Fruit fly (Drosophila melanogaster) whole organism, adult: ENCODE measurements around the gene CG13994.

ENCODE experiments used
- CG11617 ChIP-seq: fragments of 200-800 bp; sonication (Bioruptor generic); optimal IDR thresholded peaks from 2 replicates; lab custom pipeline; 2017; ENCODE audit warnings: mild to moderate bottlenecking, missing biosample characterization, missing genetic modification reagents, missing genetic modification characterization
- CG12768 ChIP-seq: fragments of 200-800 bp; sonication (Bioruptor generic); optimal IDR thresholded peaks from 2 replicates; lab custom pipeline; 2017; ENCODE audit warnings: missing biosample characterization, missing genetic modification characterization, mild to moderate bottlenecking, moderate library complexity, missing genetic modification reagents
- CG14711 ChIP-seq: fragments of 200-800 bp; sonication (Bioruptor generic); optimal IDR thresholded peaks from 2 replicates; lab custom pipeline; 2018; ENCODE audit warnings: missing biosample characterization, mild to moderate bottlenecking, missing genetic modification characterization, moderate library complexity
- CG1620 ChIP-seq: fragments of 200-800 bp; sonication (Bioruptor generic); optimal IDR thresholded peaks from 2 replicates; lab custom pipeline; 2016; ENCODE audit warnings: missing biosample characterization, missing genetic modification characterization
- CG33017 ChIP-seq: fragments of 200-800 bp; sonication (Bioruptor generic); optimal IDR thresholded peaks from 2 replicates; lab custom pipeline; 2018; ENCODE audit warnings: missing biosample characterization, mild to moderate bottlenecking, missing genetic modification characterization, moderate library complexity
- CG5204 ChIP-seq: fragments of 200-800 bp; sonication (Bioruptor generic); optimal IDR thresholded peaks from 2 replicates; lab custom pipeline; 2016; ENCODE audit warnings: missing biosample characterization, missing genetic modification characterization
- CG7045 ChIP-seq: fragments of 200-800 bp; sonication (Bioruptor generic); optimal IDR thresholded peaks from 2 replicates; lab custom pipeline; 2017; ENCODE audit warnings: missing biosample characterization, mild to moderate bottlenecking, missing genetic modification characterization
- CG7101 ChIP-seq: fragments of 200-800 bp; sonication (Bioruptor generic); optimal IDR thresholded peaks from 2 replicates; lab custom pipeline; 2018; ENCODE audit warnings: missing biosample characterization, mild to moderate bottlenecking, missing genetic modification characterization, moderate library complexity
- Clk ChIP-seq: fragments of 200-800 bp; sonication (Bioruptor generic); optimal IDR thresholded peaks from 2 replicates; lab custom pipeline; 2017; ENCODE audit warnings: missing biosample characterization, missing genetic modification characterization
- Crg-1 ChIP-seq: fragments of 200-800 bp; sonication (Bioruptor generic); optimal IDR thresholded peaks from 2 replicates; lab custom pipeline; 2016; ENCODE audit warnings: missing biosample characterization, missing genetic modification characterization
- Hr96 ChIP-seq: fragments of 200-800 bp; sonication (Bioruptor generic); optimal IDR thresholded peaks from 2 replicates; lab custom pipeline; 2016; ENCODE audit warnings: missing biosample characterization, missing genetic modification characterization
- Mnt ChIP-seq: fragments of 200-800 bp; sonication (Bioruptor generic); optimal IDR thresholded peaks from 2 replicates; lab custom pipeline; 2016; ENCODE audit warnings: missing biosample characterization, mild to moderate bottlenecking, missing genetic modification characterization
- bab1 ChIP-seq: fragments of 200-800 bp; sonication (Bioruptor generic); optimal IDR thresholded peaks from 3 replicates; lab custom pipeline; 2019; ENCODE audit warnings: missing biosample characterization, mild to moderate bottlenecking, missing genetic modification characterization, moderate library complexity
- cic ChIP-seq: fragments of 200-800 bp; sonication (Bioruptor generic); optimal IDR thresholded peaks from 2 replicates; lab custom pipeline; 2017; ENCODE audit warnings: missing biosample characterization, mild to moderate bottlenecking, missing genetic modification characterization, moderate library complexity
- cnc ChIP-seq, 2 experiments: fragments of >200 bp; optimal IDR thresholded peaks; 2 replicates each; lab custom pipeline; 2017
- kay ChIP-seq: fragments of 200-800 bp; sonication (Bioruptor generic); peaks from one replicate; lab custom pipeline; 2016; ENCODE audit warnings: missing biosample characterization, missing genetic modification characterization, borderline replicate concordance
- ovo ChIP-seq: fragments of 200-800 bp; sonication (Bioruptor generic); optimal IDR thresholded peaks from 2 replicates; lab custom pipeline; 2016; ENCODE audit warnings: missing biosample characterization, missing genetic modification characterization
- pad ChIP-seq: fragments of 200-800 bp; sonication (Bioruptor generic); optimal IDR thresholded peaks from 3 replicates; lab custom pipeline; 2017; ENCODE audit warnings: missing biosample characterization, missing genetic modification characterization, mild to moderate bottlenecking, moderate library complexity, missing genetic modification reagents
- tj ChIP-seq: fragments of 200-800 bp; sonication (Bioruptor generic); optimal IDR thresholded peaks from 3 replicates; lab custom pipeline; 2017; ENCODE audit warnings: missing biosample characterization, mild to moderate bottlenecking, missing genetic modification characterization, moderate library complexity
- toe ChIP-seq: fragments of 200-800 bp; sonication (Bioruptor generic); optimal IDR thresholded peaks from 2 replicates; lab custom pipeline; 2016; ENCODE audit warnings: missing biosample characterization, missing genetic modification characterization

Gene CG13994

DNA sequence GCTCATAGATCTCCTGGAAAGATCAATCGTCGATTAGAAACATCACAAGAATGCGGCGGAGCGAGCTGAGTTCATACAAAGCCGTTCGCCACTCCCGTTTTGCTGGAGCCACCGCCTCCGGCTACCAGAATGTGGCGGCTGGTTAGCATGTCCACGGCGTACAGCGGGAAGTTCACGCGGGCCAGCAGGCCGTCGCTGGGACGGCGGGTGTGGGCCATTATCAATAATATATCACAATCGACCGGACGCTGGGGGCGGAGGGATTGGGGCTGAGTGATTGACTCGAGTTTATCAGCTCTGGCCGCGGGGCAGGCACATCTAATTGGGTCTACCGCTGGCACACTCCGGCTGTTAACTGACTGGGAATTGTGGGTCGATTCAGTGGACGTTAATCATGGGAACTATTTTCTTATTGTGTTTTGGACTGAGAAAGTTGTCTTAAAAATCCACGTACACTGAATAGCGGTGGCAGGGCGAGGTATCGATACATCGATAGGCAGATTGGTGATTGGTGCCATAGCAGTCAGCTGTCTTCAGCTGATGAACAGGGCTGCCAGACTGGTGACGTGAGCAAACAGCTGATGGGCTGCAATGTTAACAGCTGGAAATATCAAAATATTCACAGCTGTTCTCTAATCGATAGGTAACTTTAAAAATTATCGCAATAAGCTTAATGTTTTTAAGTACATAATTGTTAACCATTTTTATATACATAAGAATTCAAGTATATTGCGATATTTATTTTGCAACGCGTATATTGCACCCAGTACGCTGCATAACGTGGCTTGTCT is 35.9 kb downstream of the CG13994 start, which contains the start of gene CG9175:
Gene CG9175 (minus strand): TSS at position 488 of the 791 bp plus-strand sequence.
- TF ChIP-seq CG7045 (no peak), Mnt (GFP tag; lab: Kevin White, UChicago) (peak; percentile 65), Clk (GFP tag; lab: Kevin White, UChicago) (no peak), CG11617 (GFP tag; lab: Kevin White, UChicago) (peak; percentile 36), bab1 (peak; percentile 87), CG7101 (tag; lab: Kevin White, UChicago) (peak; percentile 10), ovo (GFP tag; lab: Kevin White, UChicago) (peak; percentile 29), CG33017 (tag; lab: Kevin White, UChicago) (peak; percentile 48), CG1620 (GFP tag; lab: Kevin White, UChicago) (peak; percentile 52), cic (peak; percentile 73)

DNA sequence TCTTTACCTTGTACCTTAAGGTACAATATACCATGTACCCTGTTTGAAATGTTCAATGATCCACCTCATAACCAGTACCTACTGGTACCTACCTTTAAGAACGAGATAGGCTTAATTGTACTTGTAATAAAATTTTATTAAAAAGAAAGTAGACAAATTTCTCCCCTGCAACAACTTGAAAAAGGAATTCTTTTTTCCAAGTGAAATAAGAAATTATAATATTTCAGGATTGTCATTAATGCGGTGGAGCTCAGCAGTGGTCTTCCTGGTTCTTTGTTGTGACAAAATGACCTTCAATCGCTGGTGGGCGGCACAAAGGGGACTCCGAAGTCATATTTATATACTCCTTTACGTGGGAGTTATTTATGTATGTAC is 36.5 kb downstream of the CG13994 start:
- no peak for TF ChIP-seq Clk (GFP tag; lab: Kevin White, UChicago)
- peak; percentile 81 for TF ChIP-seq kay (GFP tag; lab: Kevin White, UChicago)

DNA sequence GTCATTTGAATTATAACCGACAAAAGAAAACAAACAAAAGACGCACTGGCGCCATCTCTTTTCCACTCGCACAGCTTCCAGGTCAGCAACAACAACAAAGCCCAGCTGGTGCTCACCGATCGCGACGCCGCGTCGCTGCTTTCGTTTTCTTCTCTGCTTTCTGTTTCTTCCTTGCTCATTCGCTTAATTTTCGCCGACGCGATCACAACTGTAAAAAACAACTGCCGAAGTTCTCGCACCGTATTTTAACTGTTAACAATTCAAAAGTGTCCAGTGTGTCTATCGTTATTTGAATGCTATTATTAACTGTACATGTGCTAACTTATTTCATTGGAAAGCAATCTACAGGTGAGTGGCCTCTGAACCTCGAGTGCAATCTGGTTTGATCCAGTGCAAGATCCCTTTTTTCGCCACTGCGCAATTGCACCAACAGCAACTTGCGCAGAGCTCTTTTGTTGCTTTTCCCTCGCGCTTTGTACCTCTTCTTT is 37.5 kb downstream of the CG13994 start, which contains the start of gene stai:
Gene stai (plus strand): TSS at position 176 of the 488 bp plus-strand sequence.
- no peak for TF ChIP-seq CG14711
- peak; percentile 26 for TF ChIP-seq bab1
- peak; percentile 51 for TF ChIP-seq ovo (GFP tag; lab: Kevin White, UChicago)
- no peak for TF ChIP-seq CG33017 (tag; lab: Kevin White, UChicago)
- peak; percentile 84 for TF ChIP-seq tj (GFP tag; lab: Kevin White, UChicago)
- no peak for TF ChIP-seq Clk (GFP tag; lab: Kevin White, UChicago)
- TF ChIP-seq Crg-1 (GFP tag; lab: Kevin White, UChicago): no peak
- TF ChIP-seq kay (GFP tag; lab: Kevin White, UChicago): no peak

DNA sequence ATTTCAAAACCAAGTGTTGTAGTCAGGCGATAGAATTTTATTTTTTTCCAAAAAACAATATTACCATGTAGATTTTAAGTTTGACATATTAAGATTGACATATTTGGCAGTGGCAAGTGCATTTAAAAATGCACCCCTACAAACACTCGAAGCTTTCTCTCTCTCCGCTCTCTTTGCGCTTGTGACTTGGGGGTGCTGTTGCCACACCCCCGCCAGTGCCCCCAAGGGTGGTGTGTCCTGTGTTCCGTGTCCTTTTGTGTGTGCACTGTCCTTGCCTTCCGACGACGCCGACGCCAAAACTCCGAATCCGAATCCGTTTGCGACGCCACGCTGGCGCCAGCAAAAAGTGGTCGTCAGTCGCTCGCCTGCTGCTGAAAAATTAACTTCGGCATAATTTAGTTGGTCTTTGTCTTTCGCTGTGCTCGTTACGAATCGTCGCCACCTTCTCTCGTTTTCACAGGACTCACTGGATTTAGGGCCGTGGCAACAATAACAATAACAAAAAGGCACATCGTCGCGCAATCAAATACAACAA is 46.6 kb downstream of the CG13994 start:
- TF ChIP-seq Mnt (GFP tag; lab: Kevin White, UChicago): no peak
- no peak for TF ChIP-seq tj (GFP tag; lab: Kevin White, UChicago)
- no peak for TF ChIP-seq Crg-1 (GFP tag; lab: Kevin White, UChicago)
- TF ChIP-seq Hr96 (GFP tag; lab: Kevin White, UChicago): no peak
- no peak for TF ChIP-seq toe (GFP tag; lab: Kevin White, UChicago)
- no peak for TF ChIP-seq CG33017 (tag; lab: Kevin White, UChicago)
- no peak for TF ChIP-seq CG5204
- no peak for TF ChIP-seq CG7101 (tag; lab: Kevin White, UChicago)
- no peak for TF ChIP-seq pad (GFP tag; lab: Kevin White, UChicago)
- TF ChIP-seq bab1: no peak
- TF ChIP-seq CG7045: no peak
- TF ChIP-seq CG14711: no peak
- TF ChIP-seq Clk (GFP tag; lab: Kevin White, UChicago): no peak
- TF ChIP-seq kay (GFP tag; lab: Kevin White, UChicago): no peak
- TF ChIP-seq cnc (optimal IDR thresholded peaks at IDR 0.05; lab: Kevin White, UChicago): no peak
- TF ChIP-seq CG1620 (GFP tag; lab: Kevin White, UChicago): no peak
- TF ChIP-seq CG11617 (GFP tag; lab: Kevin White, UChicago): no peak
- no peak for TF ChIP-seq ovo (GFP tag; lab: Kevin White, UChicago)
- no peak for TF ChIP-seq CG12768
- TF ChIP-seq cic: no peak

DNA sequence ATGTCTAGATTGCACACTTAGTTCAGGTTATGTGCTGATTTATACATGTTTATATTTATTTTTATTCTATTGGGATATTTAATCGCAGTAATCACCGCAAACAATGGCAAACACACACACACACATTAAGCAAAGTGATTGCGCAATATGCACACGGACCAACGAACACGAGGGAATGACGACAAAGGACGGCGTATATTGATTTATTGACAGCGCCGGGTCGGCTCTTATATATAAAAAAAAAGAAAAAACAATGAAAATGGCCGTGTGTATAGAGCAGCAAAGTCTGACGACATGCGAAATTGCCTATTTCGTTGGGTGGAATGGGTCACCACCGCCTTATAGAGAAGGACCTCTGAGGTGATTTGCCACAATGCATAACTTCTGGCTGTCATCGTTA is 48.0 kb downstream of the CG13994 start:
- TF ChIP-seq Clk (GFP tag; lab: Kevin White, UChicago) (no peak), kay (GFP tag; lab: Kevin White, UChicago) (peak; percentile 66), cic (no peak), tj (GFP tag; lab: Kevin White, UChicago) (no peak), Crg-1 (GFP tag; lab: Kevin White, UChicago) (no peak)
